Fruit fly (Drosophila melanogaster): Measurements from ENCODE around the gene CG2772.
A peak's percentile ranks its signal among the peaks of the same experiment; 100 is the strongest.

CG2772 gene

dm6 chr2L:3457007-3457406 lies 11.2 kb downstream of the CG2772 start, which contains the start of the genes Cog3 and Sec5:
TSS of gene Cog3 (minus strand) at chr2L:3457064.
TSS of gene Sec5 (plus strand) at chr2L:3457302.
- TF ChIP-seq eg (GFP tag; IDR thresholded peaks at IDR 0.05), result peak; percentile 41; the same call in 1 of the 3 replicates
- no peak for TF ChIP-seq CG16779 (tag; optimal IDR thresholded peaks at IDR 0.05)
- TF ChIP-seq CG8319 (GFP tag; optimal IDR thresholded peaks at IDR 0.05), result no peak
- peak; percentile 80 for TF ChIP-seq Sox14 (GFP tag; optimal IDR thresholded peaks at IDR 0.05)
- peak; percentile 37 for TF ChIP-seq fd59A (GFP tag; optimal IDR thresholded peaks at IDR 0.05)
- TF ChIP-seq Eip93F (GFP tag; optimal IDR thresholded peaks at IDR 0.05), result no peak
- TF ChIP-seq CG34406 (GFP tag; optimal IDR thresholded peaks at IDR 0.05), result no peak
- TF ChIP-seq acj6 (GFP tag; optimal IDR thresholded peaks at IDR 0.05), result no peak
- TF ChIP-seq Gug (GFP tag; IDR thresholded peaks at IDR 0.05), result peak; percentile 31; the same call in 1 of the 2 replicates
- TF ChIP-seq fd85E (GFP tag; optimal IDR thresholded peaks at IDR 0.05), result no peak
- TF ChIP-seq CG10669 (GFP tag; optimal IDR thresholded peaks at IDR 0.05), result no peak
- no peak for TF ChIP-seq achi (GFP tag; optimal IDR thresholded peaks at IDR 0.05)
- peak; percentile 35 for TF ChIP-seq cyc (GFP tag; optimal IDR thresholded peaks at IDR 0.05)
- TF ChIP-seq fkh (GFP tag; optimal IDR thresholded peaks at IDR 0.05), result no peak
- TF ChIP-seq Ets21C (GFP tag; optimal IDR thresholded peaks at IDR 0.05), result no peak
- peak; percentile 49 for TF ChIP-seq Ets96B (tag; optimal IDR thresholded peaks at IDR 0.05)
- TF ChIP-seq Sox15 (GFP tag; optimal IDR thresholded peaks at IDR 0.05), result no peak
- peak; percentile 36 for TF ChIP-seq CG11902 (GFP tag; optimal IDR thresholded peaks at IDR 0.05)
- no peak for TF ChIP-seq CG11762 (GFP tag; optimal IDR thresholded peaks at IDR 0.05; ENCODE audit: insufficient read depth)
- no peak for TF ChIP-seq CG4318 (GFP tag; optimal IDR thresholded peaks at IDR 0.05)
- no peak for TF ChIP-seq CG15336 (GFP tag; IDR thresholded peaks at IDR 0.05)
- TF ChIP-seq CG8119 (GFP tag; IDR thresholded peaks at IDR 0.05), result peak; percentile 58; the same call in 1 of the 3 replicates
- no peak for TF ChIP-seq Lpt (GFP tag; optimal IDR thresholded peaks at IDR 0.05)
- TF ChIP-seq esn (GFP tag; optimal IDR thresholded peaks at IDR 0.05), result peak; percentile 77
- no peak; the same call in 1 of the 2 replicates for TF ChIP-seq CG11294 (GFP tag; IDR thresholded peaks at IDR 0.05)
- no peak for TF ChIP-seq dac (GFP tag; optimal IDR thresholded peaks at IDR 0.05)
- no peak for TF ChIP-seq Hr38 (GFP tag; optimal IDR thresholded peaks at IDR 0.05)
- no peak for TF ChIP-seq Met (GFP tag; optimal IDR thresholded peaks at IDR 0.05)
- no peak for TF ChIP-seq Blimp-1 (GFP tag; optimal IDR thresholded peaks at IDR 0.05)
- no peak for TF ChIP-seq Hr4 (GFP tag; optimal IDR thresholded peaks at IDR 0.05)
- TF ChIP-seq vri (GFP tag; optimal IDR thresholded peaks at IDR 0.05), result no peak
- peak; percentile 52 for TF ChIP-seq CG6854 (GFP tag; optimal IDR thresholded peaks at IDR 0.05)
- TF ChIP-seq CG6276 (GFP tag; optimal IDR thresholded peaks at IDR 0.05), result no peak
- peak; percentile 66 for TF ChIP-seq lz (GFP tag; optimal IDR thresholded peaks at IDR 0.05)
- no peak for TF ChIP-seq CG8632 (GFP tag; optimal IDR thresholded peaks at IDR 0.05)
- no peak for TF ChIP-seq Eip75B (GFP tag; optimal IDR thresholded peaks at IDR 0.05)
- peak in 1 of 2 experiments; percentile 23 for TF ChIP-seq salr (GFP tag; optimal IDR thresholded peaks at IDR 0.05)
- TF ChIP-seq ss (GFP tag; optimal IDR thresholded peaks at IDR 0.05), result no peak
- TF ChIP-seq dsx (GFP tag; optimal IDR thresholded peaks at IDR 0.05; ENCODE audit: poor library complexity, severe bottlenecking), result no peak
- peak; percentile 52 for TF ChIP-seq CG31627 (GFP tag; optimal IDR thresholded peaks at IDR 0.05)
- TF ChIP-seq CG3032 (tag; optimal IDR thresholded peaks at IDR 0.05), result peak; percentile 71
- TF ChIP-seq Sox102F (GFP tag; optimal IDR thresholded peaks at IDR 0.05), result no peak
- TF ChIP-seq spab (GFP tag; optimal IDR thresholded peaks at IDR 0.05), result no peak
